Fruit fly (Drosophila melanogaster) whole organism, embryonic: ENCODE measurements around the gene IntS4.
A peak's percentile ranks its signal among the peaks of the same experiment; 100 is the strongest.

Experiments used
- Aef1 ChIP-seq: fragments of 200-800 bp; sonication (Bioruptor generic); IDR thresholded peaks from 3 replicates; pipeline ENCODE4 v1.3.6; 2022; ENCODE audit warnings: missing biosample characterization, missing genetic modification characterization
- Antp ChIP-seq: fragments of 200-800 bp; sonication (Bioruptor generic); optimal IDR thresholded peaks from 3 replicates; lab custom pipeline; 2016; ENCODE audit warnings: missing biosample characterization, missing genetic modification characterization
- C15 ChIP-seq: fragments of 200-800 bp; sonication (Bioruptor generic); IDR thresholded peaks from 3 replicates; pipeline ENCODE4 v1.3.6; 2022; ENCODE audit warnings: missing biosample characterization, missing genetic modification characterization
- CG10366 ChIP-seq: fragments of 200-800 bp; sonication (Bioruptor generic); IDR thresholded peaks from 2 replicates; pipeline ENCODE4 v1.3.6; 2022; ENCODE audit warnings: missing biosample characterization, missing genetic modification characterization
- CG10565 ChIP-seq: fragments of 200-800 bp; sonication (Bioruptor generic); optimal IDR thresholded peaks from 3 replicates; lab custom pipeline; 2016; ENCODE audit warnings: missing biosample characterization, mild to moderate bottlenecking, missing genetic modification characterization
- CG11085 ChIP-seq: fragments of 200-800 bp; sonication (Bioruptor generic); IDR thresholded peaks from 2 replicates; pipeline ENCODE4 v1.3.6; 2022; ENCODE audit warnings: missing biosample characterization, missing genetic modification characterization
- CG11247 ChIP-seq: fragments of 200-800 bp; sonication (Bioruptor generic); IDR thresholded peaks from 2 replicates; pipeline ENCODE4 v1.3.6; 2022; ENCODE audit warnings: missing biosample characterization, missing genetic modification characterization
- CG11695 ChIP-seq: fragments of 200-800 bp; sonication (Bioruptor generic); IDR thresholded peaks from 3 replicates; pipeline ENCODE4 v1.3.6; 2022; ENCODE audit warnings: missing biosample characterization, missing genetic modification characterization
- CG15269 ChIP-seq: fragments of 200-800 bp; sonication (Bioruptor generic); optimal IDR thresholded peaks from 2 replicates; lab custom pipeline; 2018; ENCODE audit warnings: missing biosample characterization, mild to moderate bottlenecking, missing genetic modification characterization, moderate library complexity
- CG16813 ChIP-seq: fragments of 200-800 bp; sonication (Bioruptor generic); IDR thresholded peaks from 3 replicates; pipeline ENCODE4 v1.3.6; 2022; ENCODE audit warnings: missing biosample characterization, missing genetic modification characterization; ENCODE audit not compliant: partially characterized antibody
- CG17328 ChIP-seq: fragments of 200-800 bp; sonication (Bioruptor generic); IDR thresholded peaks from 2 replicates; pipeline ENCODE4 v1.3.6; 2022; ENCODE audit warnings: missing biosample characterization, missing genetic modification characterization
- CG17612 ChIP-seq: fragments of 200-800 bp; sonication (Bioruptor generic); IDR thresholded peaks from 2 replicates; pipeline ENCODE4 v1.3.6; 2022; ENCODE audit warnings: missing biosample characterization, missing genetic modification characterization
- CG18764 ChIP-seq: fragments of 200-800 bp; sonication (Bioruptor generic); optimal IDR thresholded peaks from 3 replicates; lab custom pipeline; 2016; ENCODE audit warnings: missing biosample characterization, missing genetic modification characterization
- CG3407 ChIP-seq: fragments of 200-800 bp; sonication (Bioruptor generic); optimal IDR thresholded peaks from 2 replicates; lab custom pipeline; 2018; ENCODE audit warnings: missing biosample characterization, mild to moderate bottlenecking, missing genetic modification characterization
- CG4282 ChIP-seq: fragments of 200-800 bp; sonication (Bioruptor generic); optimal IDR thresholded peaks from 2 replicates; lab custom pipeline; 2016; ENCODE audit warnings: missing biosample characterization, missing genetic modification characterization
- CG4617 ChIP-seq: fragments of 200-800 bp; sonication (Bioruptor generic); optimal IDR thresholded peaks from 3 replicates; lab custom pipeline; 2016; ENCODE audit warnings: missing biosample characterization, missing genetic modification characterization, borderline replicate concordance
- CG6254 ChIP-seq: fragments of 200-800 bp; sonication (Bioruptor generic); optimal IDR thresholded peaks from 3 replicates; lab custom pipeline; 2017; ENCODE audit warnings: mild to moderate bottlenecking, missing biosample characterization, missing genetic modification reagents, missing genetic modification characterization
- CG7357 ChIP-seq: fragments of 200-800 bp; sonication (Bioruptor generic); IDR thresholded peaks from 3 replicates; pipeline ENCODE4 v1.3.6; 2022; ENCODE audit warnings: missing biosample characterization, missing genetic modification characterization
- CG7372 ChIP-seq: fragments of 200-800 bp; sonication (Bioruptor generic); IDR thresholded peaks from 2 replicates; pipeline ENCODE4 v1.3.6; 2022; ENCODE audit warnings: missing biosample characterization, missing genetic modification characterization
- CG9437 ChIP-seq: fragments of 200-800 bp; sonication (Bioruptor generic); optimal IDR thresholded peaks from 2 replicates; lab custom pipeline; 2018; ENCODE audit warnings: missing biosample characterization, mild to moderate bottlenecking, missing genetic modification characterization
- CG9727 ChIP-seq: fragments of 200-800 bp; sonication (Bioruptor generic); optimal IDR thresholded peaks from 3 replicates; lab custom pipeline; 2017; ENCODE audit warnings: missing biosample characterization, mild to moderate bottlenecking, missing genetic modification characterization
- CG9797 ChIP-seq: fragments of 200-800 bp; sonication (Bioruptor generic); optimal IDR thresholded peaks from 3 replicates; lab custom pipeline; 2018; ENCODE audit warnings: missing biosample characterization, mild to moderate bottlenecking, missing genetic modification characterization
- CHES-1-like ChIP-seq: fragments of 200-800 bp; sonication (Bioruptor generic); optimal IDR thresholded peaks from 2 replicates; lab custom pipeline; 2016; ENCODE audit warnings: missing biosample characterization, missing genetic modification characterization
- Dfd ChIP-seq, 2 experiments: fragments of >200 bp; optimal IDR thresholded peaks; 2 replicates each; lab custom pipeline; 2017; ENCODE audit warnings: missing biosample characterization in 2 of 2, missing genetic modification characterization in 2 of 2
- Ets65A ChIP-seq: fragments of 200-800 bp; sonication (Bioruptor generic); peaks from one replicate; lab custom pipeline; 2016; ENCODE audit warnings: missing biosample characterization, missing genetic modification characterization
- HLH4C ChIP-seq: fragments of 200-800 bp; sonication (Bioruptor generic); IDR thresholded peaks from 3 replicates; pipeline ENCODE4 v1.3.6; 2022; ENCODE audit warnings: missing biosample characterization, missing genetic modification characterization; ENCODE audit not compliant: partially characterized antibody
- HLH54F ChIP-seq: fragments of 200-800 bp; sonication (Bioruptor generic); optimal IDR thresholded peaks from 3 replicates; lab custom pipeline; 2016; ENCODE audit warnings: missing biosample characterization, missing genetic modification characterization
- Kr ChIP-seq: fragments of 200-800 bp; sonication (Bioruptor generic); optimal IDR thresholded peaks from 2 replicates; lab custom pipeline; 2017; ENCODE audit warnings: missing biosample characterization, mild to moderate bottlenecking, missing genetic modification characterization
- Lim3 ChIP-seq: fragments of 200-800 bp; sonication (Bioruptor generic); IDR thresholded peaks from 2 replicates; pipeline ENCODE4 v1.3.6; 2022; ENCODE audit warnings: missing biosample characterization, missing genetic modification characterization
- Oli ChIP-seq: fragments of 200-800 bp; sonication (Bioruptor generic); optimal IDR thresholded peaks from 2 replicates; lab custom pipeline; 2018; ENCODE audit warnings: missing biosample characterization, mild to moderate bottlenecking, missing genetic modification characterization, moderate library complexity
- Opbp ChIP-seq: fragments of 200-800 bp; sonication (Bioruptor generic); IDR thresholded peaks from 3 replicates; pipeline ENCODE4 v1.3.6; 2022; ENCODE audit warnings: missing biosample characterization, missing genetic modification characterization; ENCODE audit not compliant: partially characterized antibody
- Ptx1 ChIP-seq: fragments of 200-800 bp; sonication (Bioruptor generic); IDR thresholded peaks from 2 replicates; pipeline ENCODE4 v1.3.6; 2022; ENCODE audit warnings: missing biosample characterization, missing genetic modification characterization
- az2 ChIP-seq: fragments of 200-800 bp; sonication (Bioruptor generic); optimal IDR thresholded peaks from 3 replicates; lab custom pipeline; 2016; ENCODE audit warnings: missing biosample characterization, missing genetic modification characterization
- btn ChIP-seq: fragments of 200-800 bp; sonication (Bioruptor generic); optimal IDR thresholded peaks from 2 replicates; lab custom pipeline; 2016; ENCODE audit warnings: missing biosample characterization, missing genetic modification characterization
- dati ChIP-seq: fragments of 200-800 bp; sonication (Bioruptor generic); IDR thresholded peaks from 2 replicates; pipeline ENCODE4 v1.3.6; 2022; ENCODE audit warnings: missing biosample characterization, missing genetic modification characterization
- disco-r ChIP-seq: fragments of 200-800 bp; sonication (Bioruptor generic); optimal IDR thresholded peaks from 2 replicates; lab custom pipeline; 2016; ENCODE audit warnings: missing biosample characterization, missing genetic modification characterization
- dysf ChIP-seq: fragments of 200-800 bp; sonication (Bioruptor generic); IDR thresholded peaks from 3 replicates; pipeline ENCODE4 v1.3.6; 2022; ENCODE audit warnings: missing biosample characterization, missing genetic modification characterization
- emc ChIP-seq: fragments of 200-800 bp; sonication (Bioruptor generic); optimal IDR thresholded peaks from 2 replicates; lab custom pipeline; 2016; ENCODE audit warnings: missing biosample characterization, missing genetic modification characterization
- exex ChIP-seq: fragments of 200-800 bp; sonication (Bioruptor generic); optimal IDR thresholded peaks from 4 replicates; lab custom pipeline; 2018; ENCODE audit warnings: missing biosample characterization, mild to moderate bottlenecking, missing genetic modification characterization, moderate library complexity
- fu2 ChIP-seq: fragments of 200-800 bp; sonication (Bioruptor generic); optimal IDR thresholded peaks from 2 replicates; lab custom pipeline; 2016; ENCODE audit warnings: missing biosample characterization, missing genetic modification characterization
- ham ChIP-seq: fragments of 200-800 bp; sonication (Bioruptor generic); IDR thresholded peaks from 2 replicates; pipeline ENCODE4 v1.3.6; 2022; ENCODE audit warnings: missing biosample characterization, missing genetic modification characterization
- hb ChIP-seq: fragments of 200-800 bp; sonication (Bioruptor generic); IDR thresholded peaks from 3 replicates; pipeline ENCODE4 v1.3.6; 2022; ENCODE audit warnings: missing biosample characterization, missing genetic modification characterization; ENCODE audit not compliant: partially characterized antibody
- hbn ChIP-seq: fragments of 200-800 bp; sonication (Bioruptor generic); IDR thresholded peaks from 2 replicates; pipeline ENCODE4 v1.3.6; 2022; ENCODE audit warnings: missing biosample characterization, missing genetic modification characterization; ENCODE audit not compliant: partially characterized antibody
- lbe ChIP-seq: fragments of 200-800 bp; sonication (Bioruptor generic); optimal IDR thresholded peaks from 2 replicates; lab custom pipeline; 2016; ENCODE audit warnings: missing biosample characterization, mild to moderate bottlenecking, missing genetic modification characterization
- p53 ChIP-seq: fragments of 200-800 bp; sonication (Bioruptor generic); optimal IDR thresholded peaks from 2 replicates; lab custom pipeline; 2016; ENCODE audit warnings: missing biosample characterization, missing genetic modification characterization
- schlank ChIP-seq: fragments of 200-800 bp; sonication (Bioruptor generic); optimal IDR thresholded peaks from 2 replicates; lab custom pipeline; 2018; ENCODE audit warnings: missing biosample characterization, mild to moderate bottlenecking, missing genetic modification characterization
- sens ChIP-seq: fragments of 200-800 bp; sonication (Bioruptor generic); peaks from one replicate; lab custom pipeline; 2016; ENCODE audit warnings: missing biosample characterization, missing genetic modification characterization
- so ChIP-seq: fragments of 200-800 bp; sonication (Bioruptor generic); IDR thresholded peaks from 3 replicates; pipeline ENCODE4 v1.3.6; 2022; ENCODE audit warnings: missing biosample characterization, missing genetic modification characterization
- sqz ChIP-seq: fragments of 200-800 bp; sonication (Bioruptor generic); optimal IDR thresholded peaks from 3 replicates; lab custom pipeline; 2018; ENCODE audit warnings: missing biosample characterization, mild to moderate bottlenecking, missing genetic modification characterization
- tin ChIP-seq: fragments of 200-800 bp; sonication (Bioruptor generic); optimal IDR thresholded peaks from 3 replicates; lab custom pipeline; 2016; ENCODE audit warnings: missing biosample characterization, missing genetic modification characterization
- tll ChIP-seq, 2 experiments: fragments of 200-800 bp in 1 of 2; fragments of >200 bp in 1 of 2; sonication (Bioruptor generic) in 1 of 2; optimal IDR thresholded peaks; 2 replicates each; lab custom pipeline; 2017 to 2019; ENCODE audit warnings: missing biosample characterization in 2 of 2, missing genetic modification characterization in 2 of 2, mild to moderate bottlenecking in 1 of 2, moderate library complexity in 1 of 2
- trem ChIP-seq: fragments of 200-800 bp; optimal IDR thresholded peaks from 3 replicates; lab custom pipeline; 2019; ENCODE audit warnings: missing biosample characterization, mild to moderate bottlenecking, missing genetic modification characterization, moderate library complexity

The IntS4 gene

DNA sequence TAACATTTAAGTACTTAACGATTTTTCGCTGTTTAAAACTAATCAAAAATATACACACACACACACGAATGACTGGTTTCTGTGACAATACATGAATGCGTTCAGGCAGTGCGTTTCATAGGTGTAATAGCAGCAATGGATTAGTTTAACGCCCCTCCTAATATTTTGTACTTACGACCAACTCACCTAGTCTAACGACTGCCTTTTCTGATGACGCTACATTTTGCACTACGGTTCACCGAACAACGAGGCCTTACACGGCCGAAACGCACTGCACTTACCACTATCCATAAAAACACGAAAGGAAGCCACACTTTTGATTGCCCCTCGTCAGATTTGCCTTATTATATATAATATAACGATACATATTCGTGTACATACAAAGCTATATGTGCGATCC lies 42.6 kb upstream of the IntS4 start (continued):
- TF ChIP-seq Antp (GFP tag; lab: Kevin White, UChicago) (peak; percentile 39), tll (GFP tag; optimal IDR thresholded peaks at IDR 0.05; lab: Kevin White, UChicago) (no peak), CG7357 (GFP tag; lab: Robert Waterston, UW) (peak; percentile 36; the same call in 1 of the 3 replicates), CG9437 (GFP tag; lab: Kevin White, UChicago) (no peak), CG9797 (GFP tag; lab: Kevin White, UChicago) (no peak), CG4282 (GFP tag; lab: Kevin White, UChicago) (no peak), sqz (no peak), tin (GFP tag; lab: Kevin White, UChicago) (peak; percentile 21), Oli (tag; lab: Kevin White, UChicago) (peak; percentile 47), CG7372 (GFP tag; lab: Robert Waterston, UW) (peak; percentile 32; the same call in 1 of the 2 replicates), Ets65A (GFP tag; lab: Kevin White, UChicago) (peak; percentile 81), emc (no peak), CG10565 (GFP tag; lab: Kevin White, UChicago) (no peak), disco-r (GFP tag; lab: Kevin White, UChicago) (no peak), CG18764 (peak; percentile 4), Lim3 (no peak), CG6254 (GFP tag; lab: Kevin White, UChicago) (no peak), Kr (GFP tag; lab: Kevin White, UChicago) (no peak), Dfd (GFP tag; optimal IDR thresholded peaks at IDR 0.05; lab: Kevin White, UChicago) (no peak), CG3407 (GFP tag; lab: Kevin White, UChicago) (no peak), fu2 (GFP tag; lab: Kevin White, UChicago) (no peak), CG11695 (GFP tag; lab: Robert Waterston, UW) (peak; percentile 86), CG11085 (GFP tag; lab: Robert Waterston, UW) (no peak), schlank (tag; lab: Kevin White, UChicago) (no peak), exex (tag; lab: Kevin White, UChicago) (no peak), dysf (GFP tag; lab: Robert Waterston, UW) (peak; percentile 65), Opbp (GFP tag; lab: Robert Waterston, UW) (no peak), CG9727 (GFP tag; lab: Kevin White, UChicago) (peak; percentile 22), p53 (GFP tag; lab: Kevin White, UChicago) (no peak), CG17612 (GFP tag; lab: Robert Waterston, UW) (no peak), C15 (no peak), hb (GFP tag; lab: Robert Waterston, UW) (no peak), CG17328 (GFP tag; lab: Robert Waterston, UW) (peak; percentile 64), btn (GFP tag; lab: Kevin White, UChicago) (no peak), sens (GFP tag; lab: Kevin White, UChicago) (peak; percentile 68), Aef1 (GFP tag; lab: Robert Waterston, UW) (peak; percentile 29; the same call in 2 of the 3 replicates), CG10366 (GFP tag; lab: Robert Waterston, UW) (peak; percentile 20; the same call in 1 of the 2 replicates), CHES-1-like (GFP tag; lab: Kevin White, UChicago) (no peak), hbn (GFP tag; lab: Robert Waterston, UW) (no peak), lbe (GFP tag; lab: Kevin White, UChicago) (peak; percentile 11), trem (tag; lab: Kevin White, UChicago) (peak; percentile 21), HLH54F (GFP tag; lab: Kevin White, UChicago) (peak; percentile 4), CG16813 (GFP tag; lab: Robert Waterston, UW) (no peak), HLH4C (GFP tag; lab: Robert Waterston, UW) (no peak), az2 (GFP tag; lab: Kevin White, UChicago) (peak; percentile 39), CG15269 (tag; lab: Kevin White, UChicago) (no peak), so (GFP tag; lab: Robert Waterston, UW) (no peak), CG4617 (no peak), CG11247 (GFP tag; lab: Robert Waterston, UW) (0 out of 2 replicates have a peak, but pooled peaks have one; percentile 28), Ptx1 (GFP tag; lab: Robert Waterston, UW) (peak; percentile 62), dati (GFP tag; lab: Robert Waterston, UW) (no peak), ham (GFP tag; lab: Robert Waterston, UW) (no peak)
